Worm (Caenorhabditis elegans) whole organism, young adult: ENCODE measurements around the gene ZK856.6.

Experiments
- B0019.2 ChIP-seq: fragments of 200-800 bp; sonication (Bioruptor generic); conservative IDR thresholded peaks from 2 replicates; pipeline ENCODE4 v1.3.6; 2022; ENCODE audit warnings: missing genetic modification reagents, missing genetic modification characterization, missing compliant biosample characterization
- B0035.1 ChIP-seq: sonication (generic microtip); optimal IDR thresholded peaks from 2 replicates; lab custom pipeline; 2016; ENCODE audit warnings: missing genetic modification characterization, mild to moderate bottlenecking, missing compliant biosample characterization, missing genotype, missing genetic modification reagents
- B0336.3 ChIP-seq: fragments of 200-800 bp; sonication (Bioruptor generic); IDR thresholded peaks from 2 replicates; pipeline ENCODE4 v1.3.6; 2022; ENCODE audit warnings: missing genetic modification characterization, missing compliant biosample characterization
- C06A6.2 ChIP-seq: fragments of 200-800 bp; sonication (Bioruptor generic); conservative IDR thresholded peaks from 2 replicates; pipeline ENCODE4 v1.3.6; 2022; ENCODE audit warnings: missing genetic modification characterization, missing compliant biosample characterization
- C17E4.6 ChIP-seq: fragments of 200-800 bp; sonication (Bioruptor generic); IDR thresholded peaks from 2 replicates; pipeline ENCODE4 v1.3.6; 2022; ENCODE audit warnings: missing genetic modification reagents, missing genetic modification characterization, missing compliant biosample characterization
- D2030.7 ChIP-seq: fragments of 200-800 bp; sonication (Bioruptor generic); IDR thresholded peaks from 2 replicates; pipeline ENCODE4 v1.3.6; 2022; ENCODE audit warnings: missing genetic modification reagents, missing genetic modification characterization, missing compliant biosample characterization
- F10E7.11 ChIP-seq: sonication (generic microtip); optimal IDR thresholded peaks from 2 replicates; lab custom pipeline; 2017; ENCODE audit warnings: mild to moderate bottlenecking, missing genetic modification characterization, moderate library complexity, missing compliant biosample characterization
- F33H1.4 ChIP-seq: fragments of 200-800 bp; sonication (Bioruptor generic); IDR thresholded peaks from 2 replicates; pipeline ENCODE4 v1.3.6; 2022; ENCODE audit warnings: missing genetic modification reagents, missing genetic modification characterization, missing compliant biosample characterization
- F49E8.2 ChIP-seq: sonication (generic microtip); optimal IDR thresholded peaks from 3 replicates; lab custom pipeline; 2017; ENCODE audit warnings: missing genetic modification characterization, mild to moderate bottlenecking, missing compliant biosample characterization, antibody characterized with exemption, moderate library complexity; ENCODE audit not compliant: insufficient read depth
- K12H6.12 ChIP-seq: fragments of 200-800 bp; sonication (Bioruptor generic); optimal IDR thresholded peaks from 2 replicates; lab custom pipeline; 2018; ENCODE audit warnings: mild to moderate bottlenecking, missing genetic modification characterization, missing compliant biosample characterization
- Y56A3A.18 ChIP-seq: fragments of 200-800 bp; sonication (Bioruptor generic); IDR thresholded peaks from 2 replicates; pipeline ENCODE4 v1.3.6; 2022; ENCODE audit warnings: missing genetic modification reagents, missing genetic modification characterization, missing compliant biosample characterization
- Y79H2A.3 ChIP-seq: fragments of 200-800 bp; sonication (Bioruptor generic); conservative IDR thresholded peaks from 2 replicates; pipeline ENCODE4 v1.3.6; 2022; ENCODE audit warnings: missing genetic modification reagents, missing genetic modification characterization, missing compliant biosample characterization
- Y95B8A.8 ChIP-seq: fragments of 200-800 bp; sonication (Bioruptor generic); IDR thresholded peaks from 2 replicates; pipeline ENCODE4 v1.3.6; 2022; ENCODE audit warnings: missing genetic modification reagents, missing genetic modification characterization, missing compliant biosample characterization
- ama-1 ChIP-seq, 3 experiments: fragments of 150-350 bp in 1 of 3; sonication (generic microtip) in 2 of 3; optimal IDR thresholded peaks; 2 replicates each; lab custom pipeline; 2014 to 2018; ENCODE audit warnings: missing biosample characterization in 2 of 3, missing genetic modification characterization in 2 of 3, missing genetic modification reagents in 2 of 3
- bed-2 ChIP-seq: fragments of 200-800 bp; sonication (Bioruptor generic); IDR thresholded peaks from 2 replicates; pipeline ENCODE4 v1.3.6; 2022; ENCODE audit warnings: missing genetic modification reagents, missing genetic modification characterization, missing compliant biosample characterization
- cebp-1 ChIP-seq, 2 experiments: fragments of 200-800 bp in 1 of 2; sonication (Bioruptor generic) in 1 of 2; sonication (generic microtip) in 1 of 2; IDR thresholded peaks in 1 of 2; optimal IDR thresholded peaks in 1 of 2; 2 replicates each; pipeline versions ENCODE4 v1.3.6 to Lab custom; 2017 to 2022; ENCODE audit warnings: missing compliant biosample characterization in 2 of 2, missing genetic modification characterization in 2 of 2, mild to moderate bottlenecking in 1 of 2, missing genetic modification reagents in 1 of 2, moderate library complexity in 1 of 2
- ceh-100 ChIP-seq: fragments of 200-800 bp; sonication (Bioruptor generic); IDR thresholded peaks from 2 replicates; pipeline ENCODE4 v1.3.6; 2022; ENCODE audit warnings: missing genetic modification reagents, missing genetic modification characterization, missing compliant biosample characterization
- ceh-91 ChIP-seq: fragments of 200-800 bp; sonication (Bioruptor generic); IDR thresholded peaks from 2 replicates; pipeline ENCODE4 v1.3.6; 2022; ENCODE audit warnings: missing genetic modification reagents, missing genetic modification characterization, missing compliant biosample characterization
- chd-7 ChIP-seq: sonication (generic microtip); optimal IDR thresholded peaks from 2 replicates; lab custom pipeline; 2016; ENCODE audit warnings: mild to moderate bottlenecking, missing genetic modification characterization, moderate library complexity, missing compliant biosample characterization
- dpff-1 ChIP-seq: sonication (generic microtip); optimal IDR thresholded peaks from 2 replicates; lab custom pipeline; 2017; ENCODE audit warnings: mild to moderate bottlenecking, missing genetic modification characterization, missing compliant biosample characterization
- efl-1 ChIP-seq: fragments of 150-350 bp; optimal IDR thresholded peaks from 2 replicates; lab custom pipeline; 2014; ENCODE audit warnings: missing biosample characterization, missing genetic modification reagents, missing genetic modification characterization
- egl-18 ChIP-seq: fragments of 200-800 bp; sonication (Bioruptor generic); IDR thresholded peaks from 2 replicates; pipeline ENCODE4 v1.3.6; 2022; ENCODE audit warnings: missing genetic modification reagents, missing genetic modification characterization, missing compliant biosample characterization
- ekl-4 ChIP-seq: fragments of 200-800 bp; sonication (Bioruptor generic); IDR thresholded peaks from 2 replicates; pipeline ENCODE4 v1.3.6; 2022; ENCODE audit warnings: missing genetic modification reagents, missing genetic modification characterization, missing compliant biosample characterization
- hlh-12 ChIP-seq: sonication (generic microtip); optimal IDR thresholded peaks from 2 replicates; lab custom pipeline; 2016; ENCODE audit warnings: missing genetic modification characterization, missing compliant biosample characterization
- hmg-1.2 ChIP-seq: fragments of 200-800 bp; sonication (Bioruptor generic); IDR thresholded peaks from 2 replicates; pipeline ENCODE4 v1.3.6; 2022; ENCODE audit warnings: missing genetic modification reagents, missing genetic modification characterization, missing compliant biosample characterization
- hmg-20 ChIP-seq: fragments of 200-800 bp; sonication (Bioruptor generic); IDR thresholded peaks from 2 replicates; pipeline ENCODE4 v1.3.6; 2022; ENCODE audit warnings: missing genetic modification reagents, missing genetic modification characterization, missing compliant biosample characterization
- hsf-1 ChIP-seq: fragments of 200-800 bp; sonication (Bioruptor generic); IDR thresholded peaks from 2 replicates; pipeline ENCODE4 v1.3.6; 2022; ENCODE audit warnings: missing genetic modification reagents, missing genetic modification characterization, missing compliant biosample characterization
- lin-35 ChIP-seq, 3 experiments: fragments of 150-350 bp in 2 of 3; sonication (generic microtip) in 1 of 3; optimal IDR thresholded peaks; 2 replicates each; lab custom pipeline; 2014 to 2018; ENCODE audit warnings: missing biosample characterization in 3 of 3, missing genetic modification characterization in 3 of 3, missing genetic modification reagents in 3 of 3
- lin-54 ChIP-seq: fragments of 200-800 bp; sonication (Bioruptor generic); optimal IDR thresholded peaks from 2 replicates; lab custom pipeline; 2018; ENCODE audit warnings: mild to moderate bottlenecking, missing genetic modification characterization, missing compliant biosample characterization
- lsy-27 ChIP-seq: sonication (generic microtip); optimal IDR thresholded peaks from 2 replicates; lab custom pipeline; 2017; ENCODE audit warnings: missing genetic modification characterization, mild to moderate bottlenecking, missing compliant biosample characterization, antibody characterized with exemption, missing genotype, borderline replicate concordance; ENCODE audit not compliant: insufficient read depth
- madf-10 ChIP-seq: sonication (generic microtip); optimal IDR thresholded peaks from 2 replicates; lab custom pipeline; 2016; ENCODE audit warnings: mild to moderate bottlenecking, missing genetic modification characterization, missing compliant biosample characterization
- madf-3 ChIP-seq: fragments of 200-800 bp; sonication (Bioruptor generic); IDR thresholded peaks from 2 replicates; pipeline ENCODE4 v1.3.6; 2022; ENCODE audit warnings: missing genetic modification reagents, missing genetic modification characterization, missing compliant biosample characterization
- madf-8 ChIP-seq: fragments of 200-800 bp; sonication (Bioruptor generic); conservative IDR thresholded peaks from 2 replicates; pipeline ENCODE4 v1.3.6; 2022; ENCODE audit warnings: missing genetic modification reagents, missing genetic modification characterization, missing compliant biosample characterization
- nfyb-1 ChIP-seq: fragments of 200-800 bp; sonication (Bioruptor generic); IDR thresholded peaks from 2 replicates; pipeline ENCODE4 v1.3.6; 2022; ENCODE audit warnings: missing genetic modification reagents, missing genetic modification characterization, missing compliant biosample characterization
- nhr-27 ChIP-seq: fragments of 200-800 bp; sonication (Bioruptor generic); optimal IDR thresholded peaks from 2 replicates; lab custom pipeline; 2018; ENCODE audit warnings: mild to moderate bottlenecking, missing genetic modification characterization, moderate library complexity, missing compliant biosample characterization
- rcor-1 ChIP-seq: fragments of 200-800 bp; sonication (Bioruptor generic); IDR thresholded peaks from 2 replicates; pipeline ENCODE4 v1.3.6; 2022; ENCODE audit warnings: missing genetic modification reagents, missing genetic modification characterization, missing compliant biosample characterization
- rec-8 ChIP-seq, 2 experiments: sonication (generic microtip); optimal IDR thresholded peaks; 2 replicates each; lab custom pipeline; 2016; ENCODE audit warnings: mild to moderate bottlenecking in 2 of 2, missing genetic modification characterization in 2 of 2, missing genetic modification reagents in 2 of 2, missing genotype in 2 of 2, missing biosample characterization in 1 of 2, missing compliant biosample characterization in 1 of 2, moderate library complexity in 1 of 2
- snpc-1.1 ChIP-seq: sonication (generic microtip); optimal IDR thresholded peaks from 2 replicates; lab custom pipeline; 2017; ENCODE audit warnings: missing genetic modification characterization, mild to moderate bottlenecking, missing compliant biosample characterization, antibody characterized with exemption, moderate library complexity, missing genotype, missing genetic modification reagents; ENCODE audit not compliant: insufficient read depth
- snpc-3.4 ChIP-seq: sonication (generic microtip); optimal IDR thresholded peaks from 2 replicates; lab custom pipeline; 2017; ENCODE audit warnings: missing genetic modification characterization, mild to moderate bottlenecking, missing compliant biosample characterization, antibody characterized with exemption, moderate library complexity, missing genotype, missing genetic modification reagents
- sptf-2 ChIP-seq: fragments of 200-800 bp; sonication (Bioruptor generic); optimal IDR thresholded peaks from 2 replicates; lab custom pipeline; 2018; ENCODE audit warnings: mild to moderate bottlenecking, missing genetic modification characterization, missing compliant biosample characterization
- tbx-9 ChIP-seq: sonication (generic microtip); optimal IDR thresholded peaks from 2 replicates; lab custom pipeline; 2016; ENCODE audit warnings: borderline replicate concordance, missing genetic modification characterization, inconsistent platforms, missing compliant biosample characterization
- unc-130 ChIP-seq: sonication (generic microtip); optimal IDR thresholded peaks from 2 replicates; lab custom pipeline; 2016; ENCODE audit warnings: missing genetic modification reagents, missing genetic modification characterization, missing compliant biosample characterization
- xnd-1 ChIP-seq: sonication (generic microtip); optimal IDR thresholded peaks from 2 replicates; lab custom pipeline; 2016; ENCODE audit warnings: missing genotype, missing genetic modification reagents, missing genetic modification characterization, missing compliant biosample characterization
- zfh-2 ChIP-seq: fragments of 200-800 bp; sonication (Bioruptor generic); conservative IDR thresholded peaks from 2 replicates; pipeline ENCODE4 v1.3.6; 2022; ENCODE audit warnings: missing genetic modification reagents, missing genetic modification characterization, missing compliant biosample characterization
- ztf-18 ChIP-seq: sonication (generic microtip); optimal IDR thresholded peaks from 2 replicates; lab custom pipeline; 2016; ENCODE audit warnings: missing genotype, mild to moderate bottlenecking, missing genetic modification characterization, missing compliant biosample characterization
- ztf-25 ChIP-seq: fragments of 200-800 bp; sonication (Bioruptor generic); IDR thresholded peaks from 2 replicates; pipeline ENCODE4 v1.3.6; 2022; ENCODE audit warnings: missing genetic modification reagents, missing genetic modification characterization, missing compliant biosample characterization
- ztf-3 ChIP-seq: fragments of 200-800 bp; sonication (Bioruptor generic); optimal IDR thresholded peaks from 2 replicates; lab custom pipeline; 2018; ENCODE audit warnings: mild to moderate bottlenecking, missing genetic modification characterization, missing compliant biosample characterization

The ZK856.6 gene

ce11 chrV:10246443-10246885, 48.0 kb downstream of the ZK856.6 start (continued):
- TF ChIP-seq F33H1.4 (GFP tag; lab: Robert Waterston, UW) (no peak), tbx-9 (tag; lab: Kevin White, UChicago) (no peak), ztf-3 (GFP tag; lab: Kevin White, UChicago) (no peak), rcor-1 (GFP tag; lab: Robert Waterston, UW) (no peak), sptf-2 (no peak), D2030.7 (peak; percentile 37; the same call in 1 of the 2 replicates), ama-1 (optimal IDR thresholded peaks at IDR 0.05; lab: Kevin White, UChicago) (no peak), ama-1 (GFP tag; optimal IDR thresholded peaks at IDR 0.05; lab: Kevin White, UChicago) (no peak), ztf-18 (tag; lab: Kevin White, UChicago) (no peak), C06A6.2 (GFP tag; lab: Robert Waterston, UW) (no peak), madf-10 (no peak), madf-3 (GFP tag; lab: Robert Waterston, UW) (no peak), lin-54 (GFP tag; lab: Kevin White, UChicago) (peak; percentile 59), ceh-100 (no peak), B0336.3 (GFP tag; lab: Robert Waterston, UW) (no peak), nhr-27 (tag; lab: Kevin White, UChicago) (no peak), ceh-91 (peak; percentile 46), Y95B8A.8 (no peak), Y56A3A.18 (GFP tag; lab: Robert Waterston, UW) (no peak), zfh-2 (GFP tag; lab: Robert Waterston, UW) (no peak), hsf-1 (GFP tag; lab: Robert Waterston, UW) (no peak), rec-8 (tag; optimal IDR thresholded peaks at IDR 0.05; lab: Kevin White, UChicago) (no peak), madf-8 (GFP tag; lab: Robert Waterston, UW) (0 out of 2 replicates have a peak, but pooled peaks have one; percentile 23), nfyb-1 (GFP tag; lab: Robert Waterston, UW) (no peak), ekl-4 (GFP tag; lab: Robert Waterston, UW) (no peak), ztf-25 (GFP tag; lab: Robert Waterston, UW) (no peak), lin-35 (GFP tag; optimal IDR thresholded peaks at IDR 0.05; lab: Kevin White, UChicago) (peak in 1 of 3 experiments; percentile 54), chd-7 (tag; lab: Kevin White, UChicago) (no peak), dpff-1 (tag; lab: Kevin White, UChicago) (no peak), lsy-27 (tag; lab: Kevin White, UChicago) (no peak), efl-1 (GFP tag; lab: Kevin White, UChicago) (peak; percentile 61), snpc-1.1 (tag; lab: Kevin White, UChicago) (no peak), unc-130 (GFP tag; lab: Kevin White, UChicago) (no peak), C17E4.6 (GFP tag; lab: Robert Waterston, UW) (no peak), hmg-1.2 (GFP tag; lab: Robert Waterston, UW) (peak; percentile 24; the same call in 1 of the 2 replicates), B0019.2 (GFP tag; lab: Robert Waterston, UW) (no peak), hmg-20 (GFP tag; lab: Robert Waterston, UW) (no peak), egl-18 (no peak), xnd-1 (tag; lab: Kevin White, UChicago) (peak; percentile 1), Y79H2A.3 (GFP tag; lab: Robert Waterston, UW) (no peak), B0035.1 (tag; lab: Kevin White, UChicago) (no peak), K12H6.12 (tag; lab: Kevin White, UChicago) (peak; percentile 74), F10E7.11 (tag; lab: Kevin White, UChicago) (no peak), bed-2 (no peak), cebp-1 (GFP tag; IDR thresholded peaks at IDR 0.05; lab: Robert Waterston, UW) (no peak), cebp-1 (tag; optimal IDR thresholded peaks at IDR 0.05; lab: Kevin White, UChicago) (peak; percentile 28), snpc-3.4 (tag; lab: Kevin White, UChicago) (no peak), F49E8.2 (tag; lab: Kevin White, UChicago) (no peak), hlh-12 (tag; lab: Kevin White, UChicago) (no peak)
